Worm (Caenorhabditis elegans) whole organism, mixed stage, embryonic: ENCODE data around the gene mps-2.

Experiments
- bed-3 ChIP-seq: fragments of 200-800 bp; sonication (Bioruptor generic); optimal IDR thresholded peaks from 3 replicates; lab custom pipeline; 2018; ENCODE audit warnings: mild to moderate bottlenecking, missing genetic modification characterization, moderate library complexity, missing compliant biosample characterization
- blmp-1 ChIP-seq: fragments of 150-350 bp; optimal IDR thresholded peaks from 2 replicates; lab custom pipeline; 2014; ENCODE audit warnings: missing biosample characterization, missing genetic modification characterization
- ceh-39 ChIP-seq: fragments of 150-350 bp; optimal IDR thresholded peaks from 2 replicates; lab custom pipeline; 2014; ENCODE audit warnings: missing biosample characterization, missing genetic modification characterization
- ceh-43 ChIP-seq: fragments of 200-800 bp; sonication (Bioruptor generic); optimal IDR thresholded peaks from 2 replicates; lab custom pipeline; 2018; ENCODE audit warnings: mild to moderate bottlenecking, missing genetic modification characterization, moderate library complexity, missing compliant biosample characterization
- ceh-83 ChIP-seq: fragments of 200-800 bp; sonication (Bioruptor generic); optimal IDR thresholded peaks from 2 replicates; lab custom pipeline; 2018; ENCODE audit warnings: mild to moderate bottlenecking, missing genetic modification characterization, missing compliant biosample characterization
- ces-1 ChIP-seq: fragments of 150-350 bp; optimal IDR thresholded peaks from 2 replicates; lab custom pipeline; 2014; ENCODE audit warnings: missing biosample characterization, missing genetic modification reagents, missing genetic modification characterization
- cnd-1 ChIP-seq: fragments of 200-800 bp; sonication (Bioruptor generic); optimal IDR thresholded peaks from 2 replicates; lab custom pipeline; 2018; ENCODE audit warnings: mild to moderate bottlenecking, missing genetic modification characterization, missing compliant biosample characterization
- drap-1 ChIP-seq: fragments of 200-800 bp; sonication (Bioruptor generic); optimal IDR thresholded peaks from 3 replicates; lab custom pipeline; 2018; ENCODE audit warnings: mild to moderate bottlenecking, missing genetic modification characterization, missing compliant biosample characterization
- flh-1 ChIP-seq: fragments of 200-800 bp; sonication (Bioruptor generic); optimal IDR thresholded peaks from 2 replicates; lab custom pipeline; 2018; ENCODE audit warnings: mild to moderate bottlenecking, missing genetic modification characterization, moderate library complexity, missing compliant biosample characterization
- ham-2 ChIP-seq: fragments of 200-800 bp; sonication (Bioruptor generic); optimal IDR thresholded peaks from 2 replicates; lab custom pipeline; 2018; ENCODE audit warnings: mild to moderate bottlenecking, missing genetic modification characterization, missing compliant biosample characterization
- hlh-1 ChIP-seq: fragments of 150-350 bp; optimal IDR thresholded peaks from 2 replicates; lab custom pipeline; 2014; ENCODE audit warnings: missing biosample characterization, missing genetic modification reagents, missing genetic modification characterization
- lsy-2 ChIP-seq: fragments of 150-350 bp; optimal IDR thresholded peaks from 2 replicates; lab custom pipeline; 2014; ENCODE audit warnings: missing biosample characterization, missing genetic modification characterization
- mab-5 ChIP-seq: fragments of 150-350 bp; optimal IDR thresholded peaks from 2 replicates; lab custom pipeline; 2014; ENCODE audit warnings: missing biosample characterization, missing genetic modification characterization
- mep-1 ChIP-seq: fragments of 150-350 bp; optimal IDR thresholded peaks from 2 replicates; lab custom pipeline; 2017; ENCODE audit warnings: missing biosample characterization, missing genetic modification reagents, missing genetic modification characterization, inconsistent platforms
- mls-2 ChIP-seq: sonication (generic microtip); optimal IDR thresholded peaks from 2 replicates; lab custom pipeline; 2016; ENCODE audit warnings: mild to moderate bottlenecking, missing genetic modification characterization, moderate library complexity, missing compliant biosample characterization
- nhr-2 ChIP-seq: fragments of 150-350 bp; optimal IDR thresholded peaks from 2 replicates; lab custom pipeline; 2014; ENCODE audit warnings: missing biosample characterization, missing genetic modification characterization
- nhr-237 ChIP-seq: fragments of 150-350 bp; optimal IDR thresholded peaks from 2 replicates; lab custom pipeline; 2014; ENCODE audit warnings: missing biosample characterization, missing genetic modification characterization
- nhr-28 ChIP-seq: fragments of 150-350 bp; optimal IDR thresholded peaks from 2 replicates; lab custom pipeline; 2014; ENCODE audit warnings: missing biosample characterization, missing genetic modification characterization
- pha-4 ChIP-seq: fragments of 150-350 bp; optimal IDR thresholded peaks from 2 replicates; lab custom pipeline; 2018; ENCODE audit warnings: missing biosample characterization, missing genetic modification reagents, missing genetic modification characterization
- sem-2 ChIP-seq: fragments of 200-800 bp; sonication (Bioruptor generic); optimal IDR thresholded peaks from 2 replicates; lab custom pipeline; 2018; ENCODE audit warnings: mild to moderate bottlenecking, missing genetic modification characterization, missing compliant biosample characterization
- snpc-4 ChIP-seq: fragments of 150-350 bp; optimal IDR thresholded peaks from 2 replicates; lab custom pipeline; 2014; ENCODE audit warnings: missing biosample characterization, missing genetic modification characterization
- sptf-1 ChIP-seq: sonication (generic microtip); optimal IDR thresholded peaks from 2 replicates; lab custom pipeline; 2017; ENCODE audit warnings: mild to moderate bottlenecking, missing genetic modification characterization, moderate library complexity, missing compliant biosample characterization
- tbx-8 ChIP-seq: fragments of 200-800 bp; sonication (Bioruptor generic); optimal IDR thresholded peaks from 2 replicates; lab custom pipeline; 2018; ENCODE audit warnings: mild to moderate bottlenecking, missing genetic modification characterization, moderate library complexity, missing compliant biosample characterization
- unc-120 ChIP-seq: sonication (generic microtip); optimal IDR thresholded peaks from 2 replicates; lab custom pipeline; 2017; ENCODE audit warnings: missing genetic modification characterization, missing compliant biosample characterization; ENCODE audit not compliant: poor library complexity, severe bottlenecking
- unc-62 ChIP-seq: fragments of 150-350 bp; optimal IDR thresholded peaks from 2 replicates; lab custom pipeline; 2014; ENCODE audit warnings: missing biosample characterization, missing genetic modification reagents, missing genetic modification characterization
- zip-8 ChIP-seq: fragments of 150-350 bp; optimal IDR thresholded peaks from 2 replicates; lab custom pipeline; 2014; ENCODE audit warnings: missing biosample characterization, missing genetic modification characterization

Gene mps-2

ce11 chrII:312110-312509, at the start of gene mps-2:
Gene mps-2 (minus strand): TSS chrII:312210.
- TF ChIP-seq cnd-1 (tag; lab: Kevin White, UChicago) = peak; percentile 63

ce11 chrII:356969-357368, 45.0 kb upstream of the mps-2 start, which contains the start of gene dmsr-4:
Gene dmsr-4 (minus strand): TSS chrII:357069.
- no peak for TF ChIP-seq bed-3 (GFP tag; lab: Kevin White, UChicago)
- no peak for TF ChIP-seq ces-1
- no peak for TF ChIP-seq ceh-43 (GFP tag; lab: Kevin White, UChicago)

ce11 chrII:354494-354893, 42.5 kb upstream of the mps-2 start:
- TF ChIP-seq mep-1 (tag; lab: Kevin White, UChicago) (no peak), ces-1 (peak; percentile 97)
- TF ChIP-seq, all 35 proteins: peak for 1

- TF ChIP-seq bed-3 (GFP tag; lab: Kevin White, UChicago) (no peak), zip-8 (tag; lab: Kevin White, UChicago) (peak; percentile 96), flh-1 (no peak), lsy-2 (no peak)
Observed at ce11 chrII:349749-350148, 37.7 kb upstream of the mps-2 start.

- TF ChIP-seq ces-1 = peak; percentile 87
- TF ChIP-seq zip-8 (tag; lab: Kevin White, UChicago) = no peak
- no peak for TF ChIP-seq ceh-43 (GFP tag; lab: Kevin White, UChicago)
- TF ChIP-seq blmp-1 = no peak
Observed at ce11 chrII:347734-348133, 35.7 kb upstream of the mps-2 start, which contains the start of gene D1069.3. Gene D1069.3 (minus strand): TSS chrII:347891.

- TF ChIP-seq mep-1 (tag; lab: Kevin White, UChicago) = no peak
- TF ChIP-seq ham-2 (GFP tag; lab: Kevin White, UChicago) = no peak
Observed at ce11 chrII:341282-341681, 29.3 kb upstream of the mps-2 start.

- TF ChIP-seq hlh-1 (tag; lab: Kevin White, UChicago) = no peak
- TF ChIP-seq zip-8 (tag; lab: Kevin White, UChicago) = no peak
- TF ChIP-seq ceh-39 = no peak
- no peak for TF ChIP-seq unc-62 (GFP tag; lab: Kevin White, UChicago)
- no peak for TF ChIP-seq drap-1 (GFP tag; lab: Kevin White, UChicago)
- TF ChIP-seq pha-4 = no peak
- no peak for TF ChIP-seq snpc-4 (tag; lab: Kevin White, UChicago)
- TF ChIP-seq bed-3 (GFP tag; lab: Kevin White, UChicago) = no peak
- TF ChIP-seq nhr-28 (tag; lab: Kevin White, UChicago) = no peak
- TF ChIP-seq nhr-237 (tag; lab: Kevin White, UChicago) = no peak
- TF ChIP-seq sptf-1 (tag; lab: Kevin White, UChicago) = no peak
- no peak for TF ChIP-seq blmp-1
- no peak for TF ChIP-seq nhr-2
Observed at ce11 chrII:340714-341113, 28.7 kb upstream of the mps-2 start.

ce11 chrII:340224-340623, 28.2 kb upstream of the mps-2 start, which contains the start of gene clc-31:
Gene clc-31 (plus strand): TSS chrII:340524.
- TF ChIP-seq ceh-83 = no peak
- TF ChIP-seq mls-2 (tag; lab: Kevin White, UChicago) = no peak
- no peak for TF ChIP-seq bed-3 (GFP tag; lab: Kevin White, UChicago)
- no peak for TF ChIP-seq zip-8 (tag; lab: Kevin White, UChicago)
- no peak for TF ChIP-seq pha-4
- no peak for TF ChIP-seq cnd-1 (tag; lab: Kevin White, UChicago)
- no peak for TF ChIP-seq nhr-28 (tag; lab: Kevin White, UChicago)
- no peak for TF ChIP-seq unc-120 (tag; lab: Kevin White, UChicago)
- no peak for TF ChIP-seq mep-1 (tag; lab: Kevin White, UChicago)

ce11 chrII:337233-337832, 25.3 kb upstream of the mps-2 start, which contains the start of gene cpn-2:
Gene cpn-2 (plus strand): TSS chrII:337782.
- no peak for TF ChIP-seq zip-8 (tag; lab: Kevin White, UChicago)
- no peak for TF ChIP-seq ces-1
- TF ChIP-seq tbx-8 (GFP tag; lab: Kevin White, UChicago) = no peak
- no peak for TF ChIP-seq bed-3 (GFP tag; lab: Kevin White, UChicago)
- TF ChIP-seq blmp-1 = peak; percentile 87
- TF ChIP-seq ceh-39 = no peak
- peak; percentile 57 for TF ChIP-seq ham-2 (GFP tag; lab: Kevin White, UChicago)
- TF ChIP-seq mep-1 (tag; lab: Kevin White, UChicago) = no peak
- TF ChIP-seq mab-5 (tag; lab: Kevin White, UChicago) = no peak
- TF ChIP-seq sem-2 (GFP tag; lab: Kevin White, UChicago) = no peak
